Fruit fly (Drosophila melanogaster) whole organism, prepupa: ENCODE results near the gene Mur2B.

Source experiments
- CG3919 ChIP-seq: fragments of 200-800 bp; sonication (Bioruptor generic); optimal IDR thresholded peaks from 3 replicates; lab custom pipeline; 2016; ENCODE audit warnings: missing biosample characterization, missing genetic modification characterization
- Eip78C ChIP-seq: fragments of 200-800 bp; sonication (Bioruptor generic); peaks from one replicate; lab custom pipeline; 2016; ENCODE audit warnings: missing biosample characterization, missing genetic modification characterization
- Sox102F ChIP-seq: fragments of 200-800 bp; sonication (Bioruptor generic); optimal IDR thresholded peaks from 2 replicates; lab custom pipeline; 2016; ENCODE audit warnings: missing biosample characterization, mild to moderate bottlenecking, missing genetic modification characterization

- TF ChIP-seq Eip78C (GFP tag; lab: Kevin White, UChicago), result no peak
- TF ChIP-seq CG3919 (GFP tag; lab: Kevin White, UChicago), result no peak
- TF ChIP-seq Sox102F (GFP tag; lab: Kevin White, UChicago), result no peak
Observed at dm6 chrX:1647876-1648275, 20.7 kb downstream of the Mur2B start.
